Worm (Caenorhabditis elegans) whole organism, L2 larva: ENCODE data around the gene nhr-255.

ENCODE experiments used
- C34F6.9 ChIP-seq: fragments of 150-350 bp; optimal IDR thresholded peaks from 2 replicates; lab custom pipeline; 2014; ENCODE audit warnings: missing biosample characterization, missing genetic modification characterization
- F13H6.1 ChIP-seq: sonication (generic microtip); optimal IDR thresholded peaks from 2 replicates; lab custom pipeline; 2016; ENCODE audit warnings: missing genetic modification characterization, missing compliant biosample characterization
- R02D3.7 ChIP-seq: fragments of 150-350 bp; optimal IDR thresholded peaks from 2 replicates; lab custom pipeline; 2014; ENCODE audit warnings: missing biosample characterization, missing genetic modification characterization
- Y55F3AM.14 ChIP-seq: fragments of 200-800 bp; sonication (Bioruptor generic); optimal IDR thresholded peaks from 2 replicates; lab custom pipeline; 2018; ENCODE audit warnings: mild to moderate bottlenecking, missing genetic modification characterization, missing compliant biosample characterization
- ZK546.5 ChIP-seq: sonication (generic microtip); optimal IDR thresholded peaks from 2 replicates; lab custom pipeline; 2017; ENCODE audit warnings: missing biosample characterization, missing genetic modification characterization
- alr-1 ChIP-seq: fragments of 150-350 bp; optimal IDR thresholded peaks from 2 replicates; lab custom pipeline; 2014; ENCODE audit warnings: missing biosample characterization, missing genetic modification characterization
- aly-2 ChIP-seq: fragments of 150-350 bp; optimal IDR thresholded peaks from 2 replicates; lab custom pipeline; 2014; ENCODE audit warnings: missing biosample characterization, missing genetic modification characterization
- ama-1 ChIP-seq: fragments of 150-350 bp; optimal IDR thresholded peaks from 2 replicates; lab custom pipeline; 2018; ENCODE audit warnings: inconsistent platforms
- blmp-1 ChIP-seq: sonication (generic microtip); optimal IDR thresholded peaks from 2 replicates; lab custom pipeline; 2017; ENCODE audit warnings: missing genetic modification characterization, mild to moderate bottlenecking, missing compliant biosample characterization, antibody characterized with exemption, moderate library complexity; ENCODE audit not compliant: insufficient read depth
- ceh-16 ChIP-seq: fragments of 150-350 bp; optimal IDR thresholded peaks from 2 replicates; lab custom pipeline; 2014; ENCODE audit warnings: missing biosample characterization, missing genetic modification characterization
- ceh-82 ChIP-seq: fragments of 150-350 bp; optimal IDR thresholded peaks from 2 replicates; lab custom pipeline; 2014; ENCODE audit warnings: missing biosample characterization, missing genetic modification characterization
- crh-2 ChIP-seq: sonication (generic microtip); optimal IDR thresholded peaks from 2 replicates; lab custom pipeline; 2017; ENCODE audit warnings: missing biosample characterization, missing genetic modification characterization
- dmd-4 ChIP-seq: sonication (generic microtip); optimal IDR thresholded peaks from 2 replicates; lab custom pipeline; 2017; ENCODE audit warnings: missing biosample characterization, missing genetic modification characterization
- egl-27 ChIP-seq: sonication (generic microtip); optimal IDR thresholded peaks from 3 replicates; lab custom pipeline; 2017; ENCODE audit warnings: missing biosample characterization, missing genetic modification reagents, missing genetic modification characterization
- elt-3 ChIP-seq: sonication (generic microtip); optimal IDR thresholded peaks from 2 replicates; lab custom pipeline; 2017; ENCODE audit warnings: missing biosample characterization, missing genetic modification characterization
- fos-1 ChIP-seq: fragments of 150-350 bp; optimal IDR thresholded peaks from 2 replicates; lab custom pipeline; 2014; ENCODE audit warnings: missing biosample characterization, missing genetic modification characterization
- gmeb-1 ChIP-seq: fragments of 150-350 bp; optimal IDR thresholded peaks from 2 replicates; lab custom pipeline; 2014; ENCODE audit warnings: missing biosample characterization, missing genetic modification characterization
- lin-11 ChIP-seq: fragments of 150-350 bp; sonication (generic microtip); optimal IDR thresholded peaks from 2 replicates; lab custom pipeline; 2014; ENCODE audit warnings: missing biosample characterization, missing genetic modification characterization, inconsistent platforms, mixed read lengths
- lin-13 ChIP-seq: fragments of 150-350 bp; optimal IDR thresholded peaks from 2 replicates; lab custom pipeline; 2014; ENCODE audit warnings: missing biosample characterization, missing genetic modification reagents, missing genetic modification characterization
- lin-39 ChIP-seq: fragments of 150-350 bp; optimal IDR thresholded peaks from 2 replicates; lab custom pipeline; 2014; ENCODE audit warnings: missing biosample characterization, missing genetic modification reagents, missing genetic modification characterization
- lsy-2 ChIP-seq, 2 experiments: fragments of 150-350 bp in 1 of 2; sonication (generic microtip) in 1 of 2; optimal IDR thresholded peaks; 2 replicates each; lab custom pipeline; 2014 to 2017; ENCODE audit warnings: missing biosample characterization in 2 of 2, missing genetic modification characterization in 2 of 2
- mab-5 ChIP-seq: fragments of 150-350 bp; optimal IDR thresholded peaks from 2 replicates; lab custom pipeline; 2014; ENCODE audit warnings: missing biosample characterization, missing genetic modification characterization
- mbf-1 ChIP-seq: sonication (generic microtip); optimal IDR thresholded peaks from 2 replicates; lab custom pipeline; 2017; ENCODE audit warnings: missing biosample characterization, missing genetic modification characterization
- mdl-1 ChIP-seq, 2 experiments: fragments of 150-350 bp in 1 of 2; sonication (generic microtip) in 1 of 2; optimal IDR thresholded peaks; 2 replicates each; lab custom pipeline; 2017; ENCODE audit warnings: missing biosample characterization in 2 of 2, missing genetic modification characterization in 2 of 2
- nhr-10 ChIP-seq: sonication (generic microtip); optimal IDR thresholded peaks from 2 replicates; lab custom pipeline; 2017; ENCODE audit warnings: missing biosample characterization, missing genetic modification characterization
- nhr-12 ChIP-seq: fragments of 150-350 bp; optimal IDR thresholded peaks from 2 replicates; lab custom pipeline; 2014; ENCODE audit warnings: missing biosample characterization, missing genetic modification characterization
- nhr-129 ChIP-seq: fragments of 150-350 bp; optimal IDR thresholded peaks from 2 replicates; lab custom pipeline; 2014; ENCODE audit warnings: missing biosample characterization, missing genetic modification characterization
- nhr-21 ChIP-seq: fragments of 150-350 bp; optimal IDR thresholded peaks from 2 replicates; lab custom pipeline; 2014; ENCODE audit warnings: missing biosample characterization, missing genetic modification characterization
- nhr-23 ChIP-seq: fragments of 150-350 bp; optimal IDR thresholded peaks from 2 replicates; lab custom pipeline; 2014; ENCODE audit warnings: missing biosample characterization, missing genetic modification reagents, missing genetic modification characterization
- nhr-237 ChIP-seq: fragments of 150-350 bp; optimal IDR thresholded peaks from 2 replicates; lab custom pipeline; 2014; ENCODE audit warnings: missing biosample characterization, missing genetic modification characterization
- nhr-25 ChIP-seq: fragments of 150-350 bp; sonication (generic microtip); optimal IDR thresholded peaks from 3 replicates; lab custom pipeline; 2014; ENCODE audit warnings: missing biosample characterization, missing genetic modification characterization
- nhr-6 ChIP-seq: fragments of 150-350 bp; optimal IDR thresholded peaks from 2 replicates; lab custom pipeline; 2014; ENCODE audit warnings: missing biosample characterization, missing genetic modification characterization
- nhr-77 ChIP-seq: fragments of 150-350 bp; optimal IDR thresholded peaks from 2 replicates; lab custom pipeline; 2014; ENCODE audit warnings: missing biosample characterization, missing genetic modification characterization
- peb-1 ChIP-seq: fragments of 150-350 bp; optimal IDR thresholded peaks from 2 replicates; lab custom pipeline; 2014; ENCODE audit warnings: missing biosample characterization, missing genetic modification characterization
- sem-4 ChIP-seq: fragments of 150-350 bp; optimal IDR thresholded peaks from 2 replicates; lab custom pipeline; 2014; ENCODE audit warnings: missing biosample characterization, missing genetic modification reagents, missing genetic modification characterization
- skn-1 ChIP-seq: sonication (generic microtip); optimal IDR thresholded peaks from 2 replicates; lab custom pipeline; 2017; ENCODE audit warnings: missing biosample characterization, missing genetic modification characterization
- sma-3 ChIP-seq: sonication (generic microtip); optimal IDR thresholded peaks from 2 replicates; lab custom pipeline; 2016; ENCODE audit warnings: missing genetic modification reagents, missing genetic modification characterization, missing compliant biosample characterization
- sma-9 ChIP-seq, 2 experiments: fragments of 150-350 bp in 1 of 2; sonication (generic microtip) in 1 of 2; optimal IDR thresholded peaks; 2 replicates each; lab custom pipeline; 2014 to 2016; ENCODE audit warnings: missing genetic modification characterization in 2 of 2, mild to moderate bottlenecking in 1 of 2, missing biosample characterization in 1 of 2, missing compliant biosample characterization in 1 of 2, missing genetic modification reagents in 1 of 2, moderate library complexity in 1 of 2
- snpc-4 ChIP-seq: fragments of 150-350 bp; optimal IDR thresholded peaks from 2 replicates; lab custom pipeline; 2014; ENCODE audit warnings: missing biosample characterization, missing genetic modification characterization
- unc-39 ChIP-seq: fragments of 150-350 bp; optimal IDR thresholded peaks from 2 replicates; lab custom pipeline; 2014; ENCODE audit warnings: missing biosample characterization, missing genetic modification characterization
- unc-55 ChIP-seq: fragments of 150-350 bp; sonication (generic microtip); optimal IDR thresholded peaks from 3 replicates; lab custom pipeline; 2014; ENCODE audit warnings: missing biosample characterization, missing genetic modification reagents, missing genetic modification characterization
- unc-62 ChIP-seq: fragments of 150-350 bp; optimal IDR thresholded peaks from 2 replicates; lab custom pipeline; 2014; ENCODE audit warnings: missing biosample characterization, missing genetic modification reagents, missing genetic modification characterization
- zag-1 ChIP-seq: fragments of 150-350 bp; optimal IDR thresholded peaks from 2 replicates; lab custom pipeline; 2014; ENCODE audit warnings: missing biosample characterization, missing genetic modification characterization
- ztf-1 ChIP-seq: fragments of 200-800 bp; sonication (Bioruptor generic); conservative IDR thresholded peaks from 2 replicates; pipeline ENCODE4 v1.3.6; 2022; ENCODE audit warnings: missing genetic modification characterization, missing compliant biosample characterization
- ztf-11 ChIP-seq: sonication (generic microtip); optimal IDR thresholded peaks from 2 replicates; lab custom pipeline; 2017; ENCODE audit warnings: missing biosample characterization, missing genetic modification characterization
- ztf-4 ChIP-seq: fragments of 150-350 bp; optimal IDR thresholded peaks from 2 replicates; lab custom pipeline; 2014; ENCODE audit warnings: missing biosample characterization, missing genetic modification characterization

The nhr-255 gene

ce11 chrX:15736419-15736818 lies 6.0 kb upstream of the nhr-255 start (continued):
- TF ChIP-seq unc-39 (tag; lab: Kevin White, UChicago), result no peak
- TF ChIP-seq ztf-4 (tag; lab: Kevin White, UChicago), result no peak
- TF ChIP-seq nhr-10 (tag; lab: Kevin White, UChicago), result no peak
- peak; percentile 34 for TF ChIP-seq egl-27 (tag; lab: Kevin White, UChicago)
- TF ChIP-seq sma-3, result peak; percentile 86
- no peak for TF ChIP-seq peb-1
- TF ChIP-seq nhr-21, result peak; percentile 86
- no peak for TF ChIP-seq R02D3.7
- no peak for TF ChIP-seq mbf-1
- peak; percentile 32 for TF ChIP-seq C34F6.9 (tag; lab: Kevin White, UChicago)
- no peak for TF ChIP-seq ama-1
- no peak for TF ChIP-seq lin-39 (tag; lab: Kevin White, UChicago)
- peak; percentile 54 for TF ChIP-seq unc-55
- TF ChIP-seq nhr-129 (tag; lab: Kevin White, UChicago), result peak; percentile 85
- peak; percentile 57 for TF ChIP-seq sem-4 (tag; lab: Kevin White, UChicago)
- peak; percentile 80 for TF ChIP-seq gmeb-1 (tag; lab: Kevin White, UChicago)
- TF ChIP-seq nhr-23 (tag; lab: Kevin White, UChicago), result no peak

- TF ChIP-seq ztf-11 (tag; lab: Kevin White, UChicago) (no peak), nhr-25 (tag; lab: Kevin White, UChicago) (no peak)
- TF ChIP-seq, all 48 proteins: peak for 0
Observed at ce11 chrX:15740526-15740925, 1.9 kb upstream of the nhr-255 start, which contains the start of gene srg-64. Gene srg-64 (minus strand): TSS chrX:15740626.

ce11 chrX:15741852-15742251 lies 558 bp upstream of the nhr-255 start:
- TF ChIP-seq alr-1 (tag; lab: Kevin White, UChicago) (no peak), nhr-25 (tag; lab: Kevin White, UChicago) (no peak), ztf-1 (no peak), mab-5 (tag; lab: Kevin White, UChicago) (no peak), zag-1 (peak; percentile 2), gmeb-1 (tag; lab: Kevin White, UChicago) (peak; percentile 57), ztf-11 (tag; lab: Kevin White, UChicago) (no peak), R02D3.7 (no peak), fos-1 (tag; lab: Kevin White, UChicago) (peak; percentile 43), dmd-4 (tag; lab: Kevin White, UChicago) (no peak), peb-1 (no peak), ZK546.5 (no peak), crh-2 (tag; lab: Kevin White, UChicago) (peak; percentile 59), nhr-21 (no peak), nhr-10 (tag; lab: Kevin White, UChicago) (no peak), lin-13 (GFP tag; lab: Kevin White, UChicago) (peak; percentile 52), unc-62 (GFP tag; lab: Kevin White, UChicago) (no peak), nhr-23 (tag; lab: Kevin White, UChicago) (no peak), elt-3 (tag; lab: Kevin White, UChicago) (no peak), sma-9 (GFP tag; optimal IDR thresholded peaks at IDR 0.05; lab: Kevin White, UChicago) (peak; percentile 53), sma-9 (tag; optimal IDR thresholded peaks at IDR 0.05; lab: Kevin White, UChicago) (no peak), lin-39 (tag; lab: Kevin White, UChicago) (no peak), skn-1 (tag; lab: Kevin White, UChicago) (no peak), egl-27 (tag; lab: Kevin White, UChicago) (no peak), lin-11 (tag; lab: Kevin White, UChicago) (peak; percentile 57), sem-4 (tag; lab: Kevin White, UChicago) (no peak), mbf-1 (no peak), sma-3 (peak; percentile 39), nhr-6 (tag; lab: Kevin White, UChicago) (no peak), Y55F3AM.14 (GFP tag; lab: Kevin White, UChicago) (peak; percentile 41), ceh-16 (tag; lab: Kevin White, UChicago) (peak; percentile 8), aly-2 (tag; lab: Kevin White, UChicago) (no peak), mdl-1 (tag; optimal IDR thresholded peaks at IDR 0.05; lab: Kevin White, UChicago) (peak in 1 of 2 experiments; percentile 33), nhr-77 (tag; lab: Kevin White, UChicago) (no peak), nhr-237 (tag; lab: Kevin White, UChicago) (no peak), lsy-2 (tag; optimal IDR thresholded peaks at IDR 0.05; lab: Kevin White, UChicago) (peak; percentile 33 to 59), nhr-12 (tag; lab: Kevin White, UChicago) (no peak), ceh-82 (tag; lab: Kevin White, UChicago) (no peak), C34F6.9 (tag; lab: Kevin White, UChicago) (peak; percentile 13), unc-55 (peak; percentile 63), nhr-129 (tag; lab: Kevin White, UChicago) (peak; percentile 84), unc-39 (tag; lab: Kevin White, UChicago) (no peak), snpc-4 (tag; lab: Kevin White, UChicago) (peak; percentile 49), F13H6.1 (tag; lab: Kevin White, UChicago) (peak; percentile 41), blmp-1 (tag; lab: Kevin White, UChicago) (no peak)
- TF ChIP-seq, all 48 proteins: peak for 17
